Worm (Caenorhabditis elegans) whole organism, L2 larva: ENCODE measurements around the gene srz-5.

Experiments used
- C34F6.9 ChIP-seq: fragments of 150-350 bp; optimal IDR thresholded peaks from 2 replicates; lab custom pipeline; 2014; ENCODE audit warnings: missing biosample characterization, missing genetic modification characterization
- F13H6.1 ChIP-seq: sonication (generic microtip); optimal IDR thresholded peaks from 2 replicates; lab custom pipeline; 2016; ENCODE audit warnings: missing genetic modification characterization, missing compliant biosample characterization
- R02D3.7 ChIP-seq: fragments of 150-350 bp; optimal IDR thresholded peaks from 2 replicates; lab custom pipeline; 2014; ENCODE audit warnings: missing biosample characterization, missing genetic modification characterization
- Y55F3AM.14 ChIP-seq: fragments of 200-800 bp; sonication (Bioruptor generic); optimal IDR thresholded peaks from 2 replicates; lab custom pipeline; 2018; ENCODE audit warnings: mild to moderate bottlenecking, missing genetic modification characterization, missing compliant biosample characterization
- ZK546.5 ChIP-seq: sonication (generic microtip); optimal IDR thresholded peaks from 2 replicates; lab custom pipeline; 2017; ENCODE audit warnings: missing biosample characterization, missing genetic modification characterization
- alr-1 ChIP-seq: fragments of 150-350 bp; optimal IDR thresholded peaks from 2 replicates; lab custom pipeline; 2014; ENCODE audit warnings: missing biosample characterization, missing genetic modification characterization
- aly-2 ChIP-seq: fragments of 150-350 bp; optimal IDR thresholded peaks from 2 replicates; lab custom pipeline; 2014; ENCODE audit warnings: missing biosample characterization, missing genetic modification characterization
- ama-1 ChIP-seq: fragments of 150-350 bp; optimal IDR thresholded peaks from 2 replicates; lab custom pipeline; 2018; ENCODE audit warnings: inconsistent platforms
- blmp-1 ChIP-seq: sonication (generic microtip); optimal IDR thresholded peaks from 2 replicates; lab custom pipeline; 2017; ENCODE audit warnings: missing genetic modification characterization, mild to moderate bottlenecking, missing compliant biosample characterization, antibody characterized with exemption, moderate library complexity; ENCODE audit not compliant: insufficient read depth
- ceh-82 ChIP-seq: fragments of 150-350 bp; optimal IDR thresholded peaks from 2 replicates; lab custom pipeline; 2014; ENCODE audit warnings: missing biosample characterization, missing genetic modification characterization
- crh-2 ChIP-seq: sonication (generic microtip); optimal IDR thresholded peaks from 2 replicates; lab custom pipeline; 2017; ENCODE audit warnings: missing biosample characterization, missing genetic modification characterization
- egl-27 ChIP-seq: sonication (generic microtip); optimal IDR thresholded peaks from 3 replicates; lab custom pipeline; 2017; ENCODE audit warnings: missing biosample characterization, missing genetic modification reagents, missing genetic modification characterization
- elt-1 ChIP-seq: fragments of 150-350 bp; optimal IDR thresholded peaks from 2 replicates; lab custom pipeline; 2014; ENCODE audit warnings: missing biosample characterization, missing genetic modification characterization
- fos-1 ChIP-seq: fragments of 150-350 bp; optimal IDR thresholded peaks from 2 replicates; lab custom pipeline; 2014; ENCODE audit warnings: missing biosample characterization, missing genetic modification characterization
- lin-13 ChIP-seq: fragments of 150-350 bp; optimal IDR thresholded peaks from 2 replicates; lab custom pipeline; 2014; ENCODE audit warnings: missing biosample characterization, missing genetic modification reagents, missing genetic modification characterization
- lsy-2 ChIP-seq, 2 experiments: fragments of 150-350 bp in 1 of 2; sonication (generic microtip) in 1 of 2; optimal IDR thresholded peaks; 2 replicates each; lab custom pipeline; 2014 to 2017; ENCODE audit warnings: missing biosample characterization in 2 of 2, missing genetic modification characterization in 2 of 2
- mab-5 ChIP-seq: fragments of 150-350 bp; optimal IDR thresholded peaks from 2 replicates; lab custom pipeline; 2014; ENCODE audit warnings: missing biosample characterization, missing genetic modification characterization
- mbf-1 ChIP-seq: sonication (generic microtip); optimal IDR thresholded peaks from 2 replicates; lab custom pipeline; 2017; ENCODE audit warnings: missing biosample characterization, missing genetic modification characterization
- mdl-1 ChIP-seq, 2 experiments: fragments of 150-350 bp in 1 of 2; sonication (generic microtip) in 1 of 2; optimal IDR thresholded peaks; 2 replicates each; lab custom pipeline; 2017; ENCODE audit warnings: missing biosample characterization in 2 of 2, missing genetic modification characterization in 2 of 2
- nhr-10 ChIP-seq: sonication (generic microtip); optimal IDR thresholded peaks from 2 replicates; lab custom pipeline; 2017; ENCODE audit warnings: missing biosample characterization, missing genetic modification characterization
- nhr-11 ChIP-seq: fragments of 150-350 bp; optimal IDR thresholded peaks from 2 replicates; lab custom pipeline; 2014; ENCODE audit warnings: missing biosample characterization, missing genetic modification characterization
- nhr-12 ChIP-seq: fragments of 150-350 bp; optimal IDR thresholded peaks from 2 replicates; lab custom pipeline; 2014; ENCODE audit warnings: missing biosample characterization, missing genetic modification characterization
- nhr-129 ChIP-seq: fragments of 150-350 bp; optimal IDR thresholded peaks from 2 replicates; lab custom pipeline; 2014; ENCODE audit warnings: missing biosample characterization, missing genetic modification characterization
- nhr-21 ChIP-seq: fragments of 150-350 bp; optimal IDR thresholded peaks from 2 replicates; lab custom pipeline; 2014; ENCODE audit warnings: missing biosample characterization, missing genetic modification characterization
- nhr-237 ChIP-seq: fragments of 150-350 bp; optimal IDR thresholded peaks from 2 replicates; lab custom pipeline; 2014; ENCODE audit warnings: missing biosample characterization, missing genetic modification characterization
- nhr-6 ChIP-seq: fragments of 150-350 bp; optimal IDR thresholded peaks from 2 replicates; lab custom pipeline; 2014; ENCODE audit warnings: missing biosample characterization, missing genetic modification characterization
- peb-1 ChIP-seq: fragments of 150-350 bp; optimal IDR thresholded peaks from 2 replicates; lab custom pipeline; 2014; ENCODE audit warnings: missing biosample characterization, missing genetic modification characterization
- sem-4 ChIP-seq: fragments of 150-350 bp; optimal IDR thresholded peaks from 2 replicates; lab custom pipeline; 2014; ENCODE audit warnings: missing biosample characterization, missing genetic modification reagents, missing genetic modification characterization
- sma-3 ChIP-seq: sonication (generic microtip); optimal IDR thresholded peaks from 2 replicates; lab custom pipeline; 2016; ENCODE audit warnings: missing genetic modification reagents, missing genetic modification characterization, missing compliant biosample characterization
- unc-39 ChIP-seq: fragments of 150-350 bp; optimal IDR thresholded peaks from 2 replicates; lab custom pipeline; 2014; ENCODE audit warnings: missing biosample characterization, missing genetic modification characterization
- unc-55 ChIP-seq: fragments of 150-350 bp; sonication (generic microtip); optimal IDR thresholded peaks from 3 replicates; lab custom pipeline; 2014; ENCODE audit warnings: missing biosample characterization, missing genetic modification reagents, missing genetic modification characterization
- unc-62 ChIP-seq: fragments of 150-350 bp; optimal IDR thresholded peaks from 2 replicates; lab custom pipeline; 2014; ENCODE audit warnings: missing biosample characterization, missing genetic modification reagents, missing genetic modification characterization
- zag-1 ChIP-seq: fragments of 150-350 bp; optimal IDR thresholded peaks from 2 replicates; lab custom pipeline; 2014; ENCODE audit warnings: missing biosample characterization, missing genetic modification characterization
- ztf-1 ChIP-seq: fragments of 200-800 bp; sonication (Bioruptor generic); conservative IDR thresholded peaks from 2 replicates; pipeline ENCODE4 v1.3.6; 2022; ENCODE audit warnings: missing genetic modification characterization, missing compliant biosample characterization
- ztf-11 ChIP-seq: sonication (generic microtip); optimal IDR thresholded peaks from 2 replicates; lab custom pipeline; 2017; ENCODE audit warnings: missing biosample characterization, missing genetic modification characterization

Gene srz-5

DNA sequence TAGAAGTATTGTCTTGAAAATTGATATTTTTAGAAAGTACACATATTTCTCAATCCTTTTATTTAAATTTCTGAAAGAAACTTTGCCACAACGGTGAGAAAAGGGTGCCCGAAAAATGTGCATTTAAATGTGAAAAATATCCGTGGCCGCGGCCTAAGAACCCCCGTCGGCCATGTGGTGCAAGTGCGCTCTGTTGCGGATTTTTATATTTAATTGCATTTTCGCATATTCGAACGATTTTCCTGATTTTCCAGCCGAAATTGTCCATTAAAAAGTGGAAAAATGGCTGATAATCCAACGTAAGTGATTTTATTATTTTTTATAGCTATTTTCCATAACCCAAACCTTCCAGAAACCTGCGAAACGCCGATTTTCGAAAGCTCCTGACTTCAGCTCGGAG, 32.3 kb downstream of the srz-5 start, which contains the start of gene smu-2:
Gene smu-2, plus strand, starts transcription at position 178 of the 400 bp plus-strand sequence.
- peak; percentile 41 for TF ChIP-seq F13H6.1 (tag; lab: Kevin White, UChicago)
- TF ChIP-seq sma-3 (GFP tag; lab: Kevin White, UChicago): peak; percentile 53
- peak; percentile 79 for TF ChIP-seq unc-55
- no peak for TF ChIP-seq ztf-1 (GFP tag; lab: Robert Waterston, UW)
- TF ChIP-seq lin-13: peak; percentile 74
- TF ChIP-seq zag-1 (tag; lab: Kevin White, UChicago): no peak
- no peak for TF ChIP-seq peb-1
- peak; percentile 67 for TF ChIP-seq C34F6.9 (tag; lab: Kevin White, UChicago)
- TF ChIP-seq aly-2 (tag; lab: Kevin White, UChicago): no peak
- no peak for TF ChIP-seq mdl-1 (tag; optimal IDR thresholded peaks at IDR 0.05; lab: Kevin White, UChicago)
- TF ChIP-seq mbf-1 (tag; lab: Kevin White, UChicago): no peak
- no peak for TF ChIP-seq egl-27 (tag; lab: Kevin White, UChicago)
- TF ChIP-seq Y55F3AM.14: no peak
- TF ChIP-seq sem-4 (tag; lab: Kevin White, UChicago): no peak
- no peak for TF ChIP-seq fos-1 (tag; lab: Kevin White, UChicago)
- TF ChIP-seq mab-5 (tag; lab: Kevin White, UChicago): peak; percentile 27
- peak in 1 of 2 experiments; percentile 37 for TF ChIP-seq lsy-2 (tag; optimal IDR thresholded peaks at IDR 0.05; lab: Kevin White, UChicago)
- TF ChIP-seq ztf-11 (tag; lab: Kevin White, UChicago): no peak
- TF ChIP-seq unc-62 (GFP tag; lab: Kevin White, UChicago): no peak

DNA sequence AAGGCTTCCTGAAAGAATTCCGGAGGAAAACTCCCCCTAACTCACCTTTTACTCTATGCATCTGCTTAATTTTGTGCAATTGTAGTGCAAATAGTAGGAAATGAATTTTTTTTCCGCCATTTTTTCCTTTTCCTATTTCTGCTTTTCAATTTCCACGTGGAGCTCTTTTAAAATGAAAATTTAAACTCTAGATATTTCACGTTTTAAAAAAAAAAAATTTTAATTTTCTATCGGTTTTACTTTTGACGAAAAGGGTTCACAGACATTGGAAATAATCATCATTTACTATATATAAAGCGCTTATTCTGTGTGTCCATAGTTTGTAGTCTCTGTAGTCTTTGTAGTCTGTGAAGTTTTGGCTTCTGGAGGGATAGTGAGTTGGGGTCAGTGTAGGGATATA, 32.9 kb downstream of the srz-5 start, which contains the start of gene Y49F6B.8:
Gene Y49F6B.8, minus strand, starts transcription at position 101 of the 400 bp plus-strand sequence.
- TF ChIP-seq crh-2 (tag; lab: Kevin White, UChicago): no peak
- TF ChIP-seq lin-13: no peak
- TF ChIP-seq unc-55: no peak
- TF ChIP-seq nhr-10 (tag; lab: Kevin White, UChicago): no peak
- no peak for TF ChIP-seq ztf-1 (GFP tag; lab: Robert Waterston, UW)
- no peak for TF ChIP-seq F13H6.1 (tag; lab: Kevin White, UChicago)
- TF ChIP-seq nhr-6 (tag; lab: Kevin White, UChicago): no peak
- TF ChIP-seq mbf-1 (tag; lab: Kevin White, UChicago): no peak
- no peak for TF ChIP-seq egl-27 (tag; lab: Kevin White, UChicago)
- no peak for TF ChIP-seq nhr-21 (tag; lab: Kevin White, UChicago)
- TF ChIP-seq nhr-129 (tag; lab: Kevin White, UChicago): no peak

DNA sequence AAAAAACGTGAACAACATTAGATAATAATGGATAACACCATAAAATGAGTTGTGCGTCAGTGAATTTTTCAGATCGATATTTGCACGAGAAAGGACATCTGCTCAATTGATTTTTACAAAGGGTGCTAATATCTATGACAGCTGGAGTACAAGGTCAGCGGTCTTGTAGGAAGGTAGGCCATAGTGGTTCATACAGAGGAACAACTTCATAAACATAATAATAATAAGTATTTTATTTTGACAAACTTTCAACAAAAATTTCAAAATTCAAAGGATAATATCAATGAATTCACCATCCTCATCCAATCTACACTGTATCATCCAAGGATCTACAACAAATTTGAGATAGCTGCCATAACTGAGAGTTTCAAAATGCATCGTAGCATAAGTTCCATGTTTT, 37.4 kb downstream of the srz-5 start, which contains the start of gene fbxb-104:
Gene fbxb-104, minus strand, starts transcription at position 101 of the 400 bp plus-strand sequence.
- TF ChIP-seq ZK546.5 (tag; lab: Kevin White, UChicago) (no peak), ama-1 (lab: Kevin White, UChicago) (no peak), unc-39 (tag; lab: Kevin White, UChicago) (no peak), nhr-6 (tag; lab: Kevin White, UChicago) (no peak), R02D3.7 (tag; lab: Kevin White, UChicago) (no peak), unc-62 (GFP tag; lab: Kevin White, UChicago) (no peak), nhr-11 (tag; lab: Kevin White, UChicago) (no peak), alr-1 (tag; lab: Kevin White, UChicago) (no peak), blmp-1 (tag; lab: Kevin White, UChicago) (no peak), peb-1 (no peak), lsy-2 (tag; optimal IDR thresholded peaks at IDR 0.05; lab: Kevin White, UChicago) (no peak), ceh-82 (tag; lab: Kevin White, UChicago) (no peak), ztf-1 (GFP tag; lab: Robert Waterston, UW) (no peak)

DNA sequence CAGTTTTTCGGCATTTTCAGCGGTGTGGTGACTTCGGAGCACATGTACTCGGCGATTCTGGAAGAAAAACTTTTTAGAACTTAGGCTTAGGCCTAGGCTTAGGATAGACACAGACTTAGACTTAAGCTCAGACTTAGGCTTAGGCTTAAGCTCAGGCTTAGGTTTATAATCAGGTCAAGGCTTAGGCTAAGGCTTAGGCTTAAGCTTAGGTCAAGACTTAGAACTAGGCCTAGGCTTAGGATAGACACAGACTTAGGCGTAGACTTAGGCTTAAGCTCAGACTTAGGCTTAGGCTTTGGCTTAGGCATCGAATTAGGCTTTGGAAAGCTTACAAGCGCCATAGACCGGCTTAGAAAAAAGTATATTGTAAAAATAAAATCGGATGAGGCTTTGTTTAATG, 38.0 kb downstream of the srz-5 start:
- TF ChIP-seq nhr-237 (tag; lab: Kevin White, UChicago) (no peak), Y55F3AM.14 (no peak), unc-55 (no peak), C34F6.9 (tag; lab: Kevin White, UChicago) (no peak), ztf-1 (GFP tag; lab: Robert Waterston, UW) (no peak), nhr-10 (tag; lab: Kevin White, UChicago) (no peak), elt-1 (tag; lab: Kevin White, UChicago) (no peak), mab-5 (tag; lab: Kevin White, UChicago) (no peak), lin-13 (no peak), nhr-12 (tag; lab: Kevin White, UChicago) (no peak)
